Worm (Caenorhabditis elegans): Measurements from ENCODE around the gene T11F9.14.

Gene T11F9.14

DNA sequence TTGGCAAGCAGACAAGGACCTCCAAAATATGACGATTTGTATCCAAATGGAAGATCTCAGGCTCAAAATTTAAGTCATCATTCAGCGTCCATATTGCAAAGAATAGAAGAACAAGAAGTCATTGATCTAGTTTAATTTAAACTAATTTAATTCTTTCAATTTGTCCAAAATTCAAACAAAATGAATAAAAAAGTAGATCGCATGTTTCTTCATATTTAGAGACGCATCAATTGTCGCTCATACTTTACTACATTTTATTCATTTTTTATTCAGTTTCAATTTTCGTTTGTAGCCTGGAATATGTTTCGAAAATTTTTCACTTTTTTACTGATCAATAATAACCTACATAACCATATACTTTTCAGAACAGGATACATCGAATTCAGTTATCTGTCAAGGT, 11.8 kb upstream of the T11F9.14 start, which contains the start of gene T11F9.21:
Gene T11F9.21 (plus strand): TSS at position 301 of the 400 bp plus-strand sequence.
- TF ChIP-seq lin-11 (tag; optimal IDR thresholded peaks at IDR 0.05): no peak
- TF ChIP-seq C08G9.2 (tag; optimal IDR thresholded peaks at IDR 0.05): no peak
- TF ChIP-seq sox-2 (GFP tag; IDR thresholded peaks at IDR 0.05): no peak
- TF ChIP-seq fkh-6 (tag; optimal IDR thresholded peaks at IDR 0.05): no peak
- TF ChIP-seq elt-2 (tag; optimal IDR thresholded peaks at IDR 0.05): no peak
- no peak for TF ChIP-seq ceh-24 (tag; optimal IDR thresholded peaks at IDR 0.05)
- TF ChIP-seq F13H6.1 (tag; optimal IDR thresholded peaks at IDR 0.05): no peak

DNA sequence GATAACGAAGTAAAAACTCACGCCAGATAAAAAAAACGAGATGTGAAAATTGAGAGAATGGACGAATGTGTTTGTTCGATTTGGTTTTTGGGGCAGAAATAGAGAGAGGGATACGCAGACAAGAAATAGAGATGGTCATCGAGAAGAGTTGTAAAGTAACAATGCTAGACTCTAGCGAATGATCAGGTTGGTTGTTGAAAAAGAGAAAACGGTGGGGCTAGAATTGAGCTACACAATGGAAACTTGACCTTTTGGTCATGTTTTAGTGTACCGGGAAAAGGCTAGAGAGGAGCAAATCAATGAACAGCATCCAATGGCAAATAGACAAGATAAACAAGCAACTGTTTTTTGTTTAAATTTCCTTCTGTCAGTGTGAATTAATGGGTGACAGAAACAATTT, 9.7 kb upstream of the T11F9.14 start, which contains the start of gene dhs-19:
Gene dhs-19 (minus strand): TSS at position 101 of the 400 bp plus-strand sequence.
- TF ChIP-seq pag-3 (tag; optimal IDR thresholded peaks at IDR 0.05; ENCODE audit: borderline replicate concordance) (no peak), sox-4 (tag; optimal IDR thresholded peaks at IDR 0.05) (no peak), lin-11 (tag; optimal IDR thresholded peaks at IDR 0.05) (no peak), unc-42 (tag; optimal IDR thresholded peaks at IDR 0.05) (no peak), ceh-24 (tag; optimal IDR thresholded peaks at IDR 0.05) (no peak), nhr-232 (tag; optimal IDR thresholded peaks at IDR 0.05) (no peak), pqm-1 (tag; optimal IDR thresholded peaks at IDR 0.05) (no peak), tbx-7 (tag; optimal IDR thresholded peaks at IDR 0.05) (no peak), hlh-15 (tag; optimal IDR thresholded peaks at IDR 0.05) (no peak), pat-9 (tag; optimal IDR thresholded peaks at IDR 0.05) (no peak), hlh-6 (tag; optimal IDR thresholded peaks at IDR 0.05) (no peak), ceh-19 (GFP tag; optimal IDR thresholded peaks at IDR 0.05) (no peak), lim-6 (tag; optimal IDR thresholded peaks at IDR 0.05) (no peak), pha-2 (tag; optimal IDR thresholded peaks at IDR 0.05) (no peak), ama-1 (optimal IDR thresholded peaks at IDR 0.05) (no peak), hlh-8 (tag; optimal IDR thresholded peaks at IDR 0.05) (no peak)

DNA sequence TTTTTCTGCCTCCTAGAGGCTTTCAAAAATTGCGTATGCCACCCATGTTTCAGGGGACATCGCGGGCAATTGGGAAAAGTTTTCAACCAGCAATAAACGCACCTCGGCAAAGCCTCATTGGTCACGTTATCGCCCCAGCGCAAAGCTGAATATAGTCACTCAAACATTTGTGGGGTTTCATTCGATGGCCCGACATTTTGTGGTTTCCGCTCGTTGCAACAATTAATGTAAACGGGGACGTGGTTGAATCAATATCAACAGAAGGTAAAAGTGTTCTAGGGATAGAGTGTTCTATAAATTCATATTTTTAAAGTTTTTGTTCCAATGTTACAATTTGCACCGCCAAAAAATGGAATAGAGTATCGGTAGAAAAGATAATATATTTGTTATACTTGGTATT, 7.7 kb upstream of the T11F9.14 start:
- no peak for TF ChIP-seq npax-4 (tag; optimal IDR thresholded peaks at IDR 0.05)
- no peak for TF ChIP-seq pag-3 (tag; optimal IDR thresholded peaks at IDR 0.05; ENCODE audit: borderline replicate concordance)

DNA sequence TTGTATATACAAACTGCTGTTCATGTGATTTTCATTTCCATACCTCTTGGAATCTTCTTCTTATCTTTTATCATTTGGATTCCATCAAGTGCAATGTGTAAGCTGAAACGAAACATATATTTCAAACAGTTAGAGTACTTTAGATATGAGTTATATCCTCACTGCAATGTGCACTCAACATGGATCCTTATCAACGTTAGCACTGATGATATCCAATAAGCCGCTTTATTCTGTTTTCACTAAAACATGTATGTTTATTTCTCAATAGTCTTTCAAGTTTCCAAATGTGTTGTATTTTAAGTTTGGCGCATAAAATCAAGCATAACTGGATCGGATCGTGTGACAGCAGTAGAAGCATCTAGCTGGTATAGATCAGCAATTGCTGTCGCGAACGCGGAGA, 6.0 kb upstream of the T11F9.14 start, which contains the start of gene T11F9.10:
Gene T11F9.10 (plus strand): TSS at position 301 of the 400 bp plus-strand sequence.
- TF ChIP-seq madf-2 (tag; optimal IDR thresholded peaks at IDR 0.05): no peak
- TF ChIP-seq sox-2 (GFP tag; IDR thresholded peaks at IDR 0.05): no peak
- no peak for TF ChIP-seq F13H6.1 (tag; optimal IDR thresholded peaks at IDR 0.05)
- TF ChIP-seq ceh-9 (tag; optimal IDR thresholded peaks at IDR 0.05): no peak
- no peak for TF ChIP-seq npax-4 (tag; optimal IDR thresholded peaks at IDR 0.05)
- no peak for TF ChIP-seq odd-2 (tag; optimal IDR thresholded peaks at IDR 0.05)
- no peak for TF ChIP-seq Y22D7AL.16 (tag; optimal IDR thresholded peaks at IDR 0.05)
- no peak for TF ChIP-seq ceh-2 (tag; optimal IDR thresholded peaks at IDR 0.05)

DNA sequence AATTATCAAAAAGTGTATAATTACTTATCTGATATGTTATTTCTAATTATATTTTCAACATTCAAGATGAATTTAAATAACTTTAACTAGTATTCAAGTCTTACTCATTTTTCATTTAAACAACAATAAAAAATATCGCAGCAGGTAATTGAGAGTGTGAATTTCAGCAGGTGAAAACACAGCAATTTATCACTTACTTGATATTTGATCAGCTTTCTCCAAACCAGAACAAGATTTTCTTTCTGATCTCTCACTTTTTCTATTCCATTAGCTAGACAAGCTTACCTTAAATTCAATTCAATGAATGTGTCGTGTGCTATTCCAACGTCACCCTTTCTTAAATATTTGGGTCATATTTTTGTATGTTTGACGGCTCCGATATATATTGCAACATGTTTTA, 4.9 kb upstream of the T11F9.14 start, which contains the start of gene srh-1:
Gene srh-1 (plus strand): TSS at position 301 of the 400 bp plus-strand sequence.
- TF ChIP-seq T23F11.4 (GFP tag; optimal IDR thresholded peaks at IDR 0.05): no peak
- TF ChIP-seq ref-2 (tag; optimal IDR thresholded peaks at IDR 0.05): no peak

DNA sequence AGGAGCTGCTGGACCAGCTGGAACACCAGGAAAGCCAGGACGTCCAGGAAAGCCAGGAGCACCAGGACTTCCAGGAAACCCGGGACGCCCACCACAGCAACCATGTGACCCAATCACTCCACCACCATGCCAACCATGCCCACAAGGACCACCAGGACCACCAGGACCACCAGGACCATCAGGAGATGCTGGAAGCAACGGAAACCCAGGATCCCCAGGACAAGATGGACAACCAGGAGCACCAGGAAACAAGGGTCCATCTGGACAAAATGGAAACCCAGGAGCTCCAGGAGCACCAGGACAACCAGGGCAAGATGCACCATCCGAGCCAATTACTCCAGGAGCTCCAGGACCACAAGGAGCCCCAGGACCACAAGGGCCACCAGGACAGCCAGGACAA, 3.8 kb upstream of the T11F9.14 start:
- TF ChIP-seq pha-2 (tag; optimal IDR thresholded peaks at IDR 0.05) (no peak), rnt-1 (tag; optimal IDR thresholded peaks at IDR 0.05) (no peak), ttx-3 (tag; optimal IDR thresholded peaks at IDR 0.05) (no peak), ztf-16 (tag; optimal IDR thresholded peaks at IDR 0.05) (no peak), K02D7.2 (tag; optimal IDR thresholded peaks at IDR 0.05) (no peak), unc-42 (tag; optimal IDR thresholded peaks at IDR 0.05) (no peak), hlh-30 (tag; optimal IDR thresholded peaks at IDR 0.05; ENCODE audit: insufficient read depth) (no peak), ceh-9 (tag; optimal IDR thresholded peaks at IDR 0.05) (no peak), mec-3 (tag; optimal IDR thresholded peaks at IDR 0.05; ENCODE audit: borderline replicate concordance) (no peak), dve-1 (tag; optimal IDR thresholded peaks at IDR 0.05) (no peak), nhr-11 (tag; optimal IDR thresholded peaks at IDR 0.05) (no peak), syd-9 (tag; optimal IDR thresholded peaks at IDR 0.05) (no peak), Y22D7AL.16 (tag; optimal IDR thresholded peaks at IDR 0.05) (no peak), ceh-19 (GFP tag; optimal IDR thresholded peaks at IDR 0.05) (no peak), odd-2 (tag; optimal IDR thresholded peaks at IDR 0.05) (no peak), ceh-45 (GFP tag; IDR thresholded peaks at IDR 0.05) (no peak), ceh-2 (tag; optimal IDR thresholded peaks at IDR 0.05) (no peak), ahr-1 (tag; optimal IDR thresholded peaks at IDR 0.05) (no peak), eyg-1 (tag; optimal IDR thresholded peaks at IDR 0.05) (no peak), ceh-24 (tag; optimal IDR thresholded peaks at IDR 0.05) (no peak)
